Fruit fly (Drosophila melanogaster): Measurements from ENCODE around the gene aus.

The aus gene

dm6 chr3R:21349870-21350314, 491 bp upstream of the aus start (continued):
- TF ChIP-seq BtbVII (GFP tag; optimal IDR thresholded peaks at IDR 0.05): peak; percentile 61
- no peak for TF ChIP-seq CG15269 (tag; optimal IDR thresholded peaks at IDR 0.05)
- no peak for TF ChIP-seq CG9215 (GFP tag; IDR thresholded peaks at IDR 0.05)
- TF ChIP-seq crc (GFP tag; optimal IDR thresholded peaks at IDR 0.05): no peak
- no peak for TF ChIP-seq Hsf (GFP tag; optimal IDR thresholded peaks at IDR 0.05)
- peak; percentile 41 for TF ChIP-seq Side (GFP tag; optimal IDR thresholded peaks at IDR 0.05)
- TF ChIP-seq CG18262 (tag; optimal IDR thresholded peaks at IDR 0.05): no peak
- TF ChIP-seq CG17361 (GFP tag; IDR thresholded peaks at IDR 0.05): no peak
- TF ChIP-seq CG9609 (GFP tag; optimal IDR thresholded peaks at IDR 0.05): no peak
- peak; percentile 72 for TF ChIP-seq mirr (GFP tag; optimal IDR thresholded peaks at IDR 0.05)
- TF ChIP-seq CG18476 (GFP tag; optimal IDR thresholded peaks at IDR 0.05): no peak
- no peak for TF ChIP-seq dpn (GFP tag; optimal IDR thresholded peaks at IDR 0.05)
- TF ChIP-seq Drgx (GFP tag; IDR thresholded peaks at IDR 0.05): no peak
- TF ChIP-seq inv (GFP tag; IDR thresholded peaks at IDR 0.05; ENCODE audit: partially characterized antibody): no peak
- no peak for TF ChIP-seq CG15073 (GFP tag; optimal IDR thresholded peaks at IDR 0.05)
- TF ChIP-seq CG12744 (GFP tag; optimal IDR thresholded peaks at IDR 0.05): no peak
- no peak for TF ChIP-seq Opbp (GFP tag; IDR thresholded peaks at IDR 0.05; ENCODE audit: partially characterized antibody)
- TF ChIP-seq dmrt11E (tag; optimal IDR thresholded peaks at IDR 0.05): no peak
- TF ChIP-seq z (GFP tag; IDR thresholded peaks at IDR 0.05): no peak
- TF ChIP-seq CG10543 (GFP tag; optimal IDR thresholded peaks at IDR 0.05): peak; percentile 62
- no peak for TF ChIP-seq CoRest (tag; optimal IDR thresholded peaks at IDR 0.05)
- peak; percentile 56 for TF ChIP-seq CG3407 (GFP tag; optimal IDR thresholded peaks at IDR 0.05)
- no peak for TF ChIP-seq Ets97D (GFP tag; optimal IDR thresholded peaks at IDR 0.05)
- TF ChIP-seq Chrac-16 (GFP tag; optimal IDR thresholded peaks at IDR 0.05): no peak
- TF ChIP-seq NK7.1 (GFP tag; optimal IDR thresholded peaks at IDR 0.05): no peak
- no peak for TF ChIP-seq Hand (GFP tag; optimal IDR thresholded peaks at IDR 0.05)
- TF ChIP-seq CG34224 (GFP tag; IDR thresholded peaks at IDR 0.05; ENCODE audit: partially characterized antibody): no peak
- no peak for TF ChIP-seq fd102C (GFP tag; optimal IDR thresholded peaks at IDR 0.05)
- no peak for TF ChIP-seq br (optimal IDR thresholded peaks at IDR 0.05)
- TF ChIP-seq zfh2 (GFP tag; optimal IDR thresholded peaks at IDR 0.05): peak; percentile 10
- peak; percentile 88 for TF ChIP-seq ATbp (GFP tag; optimal IDR thresholded peaks at IDR 0.05)
- peak; percentile 61 for TF ChIP-seq Sox100B (GFP tag; optimal IDR thresholded peaks at IDR 0.05)
- TF ChIP-seq Gug (GFP tag; IDR thresholded peaks at IDR 0.05): no peak
- TF ChIP-seq CG4360 (GFP tag; IDR thresholded peaks at IDR 0.05): no peak
- no peak for TF ChIP-seq CG17186 (GFP tag; optimal IDR thresholded peaks at IDR 0.05)
- TF ChIP-seq da (GFP tag; optimal IDR thresholded peaks at IDR 0.05): no peak
- TF ChIP-seq CG13123 (GFP tag; optimal IDR thresholded peaks at IDR 0.05): peak; percentile 47
- no peak for TF ChIP-seq vnd (GFP tag; IDR thresholded peaks at IDR 0.05; ENCODE audit: partially characterized antibody)
- no peak for TF ChIP-seq CG34376 (GFP tag; optimal IDR thresholded peaks at IDR 0.05)
- no peak for TF ChIP-seq Atf3 (GFP tag; optimal IDR thresholded peaks at IDR 0.05)
- no peak for TF ChIP-seq cas (GFP tag; IDR thresholded peaks at IDR 0.05)
- no peak for TF ChIP-seq Dll (GFP tag; IDR thresholded peaks at IDR 0.05; ENCODE audit: partially characterized antibody)
- peak; percentile 63 for TF ChIP-seq CG18599 (GFP tag; optimal IDR thresholded peaks at IDR 0.05)
- TF ChIP-seq CG11560 (tag; IDR thresholded peaks at IDR 0.05): no peak
- peak; percentile 65 for TF ChIP-seq Fer1 (GFP tag; optimal IDR thresholded peaks at IDR 0.05)
- no peak for TF ChIP-seq CG16779 (GFP tag; IDR thresholded peaks at IDR 0.05)
- TF ChIP-seq kah (GFP tag; optimal IDR thresholded peaks at IDR 0.05): peak; percentile 35
- no peak for TF ChIP-seq cato (GFP tag; optimal IDR thresholded peaks at IDR 0.05; ENCODE audit: borderline replicate concordance)
- TF ChIP-seq lola (GFP tag; optimal IDR thresholded peaks at IDR 0.05): no peak
- TF ChIP-seq Stat92E (GFP tag; optimal IDR thresholded peaks at IDR 0.05): no peak
- TF ChIP-seq gfzf (GFP tag; optimal IDR thresholded peaks at IDR 0.05): no peak

All from whole organism, embryonic.